Worm (Caenorhabditis elegans): ENCODE results near the gene brd-1.

brd-1 gene

ce11 chrIII:6888999-6889824, at the start of gene brd-1, which contains the start of gene K04C2.2:
Gene brd-1, minus strand, starts transcription at chrIII:6889504.
Gene K04C2.2, plus strand, starts transcription at chrIII:6889774.
- TF ChIP-seq nhr-25 (tag; optimal IDR thresholded peaks at IDR 0.05) (no peak), sma-9 (GFP tag; optimal IDR thresholded peaks at IDR 0.05) (no peak), sma-9 (tag; optimal IDR thresholded peaks at IDR 0.05) (no peak), unc-55 (GFP tag; optimal IDR thresholded peaks at IDR 0.05) (peak; percentile 30), lsy-2 (tag; optimal IDR thresholded peaks at IDR 0.05) (peak in 1 of 2 experiments; percentile 56), gmeb-1 (tag; optimal IDR thresholded peaks at IDR 0.05) (peak; percentile 55)

ce11 chrIII:6935269-6936017, 46.1 kb upstream of the brd-1 start, which contains the start of the genes F57B9.8 and coq-2:
Gene F57B9.8, minus strand, starts transcription at chrIII:6935319.
Gene coq-2, plus strand, starts transcription at chrIII:6935967.
- TF ChIP-seq ztf-11 (tag; optimal IDR thresholded peaks at IDR 0.05): no peak
- no peak for TF ChIP-seq fos-1 (tag; optimal IDR thresholded peaks at IDR 0.05)
- peak; percentile 2 for TF ChIP-seq C34F6.9 (tag; optimal IDR thresholded peaks at IDR 0.05)

ce11 chrIII:6931896-6932295, 42.6 kb upstream of the brd-1 start, which contains the start of gene byn-1:
Gene byn-1, plus strand, starts transcription at chrIII:6932001.
- TF ChIP-seq ztf-1 (GFP tag; conservative IDR thresholded peaks at IDR 0.05) (no peak), nhr-11 (tag; optimal IDR thresholded peaks at IDR 0.05) (no peak), F13H6.1 (tag; optimal IDR thresholded peaks at IDR 0.05) (no peak), gmeb-1 (tag; optimal IDR thresholded peaks at IDR 0.05) (no peak), mbf-1 (tag; optimal IDR thresholded peaks at IDR 0.05) (no peak), nhr-25 (tag; optimal IDR thresholded peaks at IDR 0.05) (no peak), snpc-4 (tag; optimal IDR thresholded peaks at IDR 0.05) (no peak), skn-1 (tag; optimal IDR thresholded peaks at IDR 0.05) (no peak), dmd-4 (tag; optimal IDR thresholded peaks at IDR 0.05) (no peak), ama-1 (optimal IDR thresholded peaks at IDR 0.05) (no peak), nhr-6 (tag; optimal IDR thresholded peaks at IDR 0.05) (no peak)

ce11 chrIII:6929558-6930167, 40.4 kb upstream of the brd-1 start, which contains the start of gene inf-1:
Gene inf-1, plus strand, starts transcription at chrIII:6930134.
- TF ChIP-seq lin-13 (GFP tag; optimal IDR thresholded peaks at IDR 0.05): peak; percentile 29
- peak; percentile 0 for TF ChIP-seq nhr-21 (tag; optimal IDR thresholded peaks at IDR 0.05)
- peak; percentile 0 for TF ChIP-seq sem-4 (tag; optimal IDR thresholded peaks at IDR 0.05)
- TF ChIP-seq C34F6.9 (tag; optimal IDR thresholded peaks at IDR 0.05): peak; percentile 72
- TF ChIP-seq nhr-129 (tag; optimal IDR thresholded peaks at IDR 0.05): peak; percentile 52
- TF ChIP-seq fos-1 (tag; optimal IDR thresholded peaks at IDR 0.05): peak; percentile 24
- TF ChIP-seq nhr-23 (tag; optimal IDR thresholded peaks at IDR 0.05): no peak
- TF ChIP-seq elt-1 (tag; optimal IDR thresholded peaks at IDR 0.05): no peak
- peak; percentile 18 to 84 for TF ChIP-seq lsy-2 (tag; optimal IDR thresholded peaks at IDR 0.05)
- TF ChIP-seq unc-55 (GFP tag; optimal IDR thresholded peaks at IDR 0.05): peak; percentile 70
- peak; percentile 13 for TF ChIP-seq crh-2 (tag; optimal IDR thresholded peaks at IDR 0.05)

DNA sequence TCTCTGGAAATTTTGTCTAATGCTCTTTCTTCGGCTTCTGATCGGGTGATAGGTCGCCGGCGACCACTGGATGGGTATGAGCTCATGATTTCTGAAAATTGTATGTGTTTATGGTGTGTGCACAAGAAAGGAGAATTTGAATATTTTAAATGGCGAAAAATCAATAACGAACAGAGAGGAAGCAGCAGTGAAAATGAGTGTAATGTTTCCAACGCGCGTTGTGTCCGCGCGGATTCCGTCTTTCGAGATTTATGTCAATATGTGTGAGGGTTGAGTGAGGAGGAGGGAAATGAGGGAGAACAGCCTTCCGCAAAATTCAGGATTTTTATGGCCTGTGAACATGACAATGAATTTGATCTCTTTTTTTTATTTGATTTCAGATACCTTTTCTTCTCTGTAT, 39.4 kb upstream of the brd-1 start, which contains the start of gene flap-1:
Gene flap-1 (minus strand): TSS at position 101 of the 400 bp plus-strand sequence.
- no peak for TF ChIP-seq nhr-129 (tag; optimal IDR thresholded peaks at IDR 0.05)
- TF ChIP-seq unc-62 (GFP tag; optimal IDR thresholded peaks at IDR 0.05): no peak
- no peak for TF ChIP-seq egl-27 (tag; optimal IDR thresholded peaks at IDR 0.05)
- no peak for TF ChIP-seq lin-39 (tag; optimal IDR thresholded peaks at IDR 0.05)
- TF ChIP-seq nhr-11 (tag; optimal IDR thresholded peaks at IDR 0.05): no peak
- no peak for TF ChIP-seq lsy-2 (tag; optimal IDR thresholded peaks at IDR 0.05)
- no peak for TF ChIP-seq sma-9 (GFP tag; optimal IDR thresholded peaks at IDR 0.05)
- no peak for TF ChIP-seq sma-9 (tag; optimal IDR thresholded peaks at IDR 0.05)
- TF ChIP-seq ceh-82 (tag; optimal IDR thresholded peaks at IDR 0.05): no peak
- no peak for TF ChIP-seq mdl-1 (tag; optimal IDR thresholded peaks at IDR 0.05)
- no peak for TF ChIP-seq nhr-10 (tag; optimal IDR thresholded peaks at IDR 0.05)
- no peak for TF ChIP-seq unc-55 (GFP tag; optimal IDR thresholded peaks at IDR 0.05)
- TF ChIP-seq elt-3 (tag; optimal IDR thresholded peaks at IDR 0.05): no peak
- TF ChIP-seq lin-11 (tag; optimal IDR thresholded peaks at IDR 0.05): no peak
- TF ChIP-seq ztf-1 (GFP tag; conservative IDR thresholded peaks at IDR 0.05): no peak
- TF ChIP-seq lin-13 (GFP tag; optimal IDR thresholded peaks at IDR 0.05): no peak
- TF ChIP-seq crh-2 (tag; optimal IDR thresholded peaks at IDR 0.05): no peak
